Fruit fly (Drosophila melanogaster) whole organism, embryonic: ENCODE data around the gene CG14142.

Experiments used
- Bgb ChIP-seq: fragments of 200-800 bp; sonication (Bioruptor generic); IDR thresholded peaks from 2 replicates; pipeline ENCODE4 v1.3.6; 2022; ENCODE audit warnings: missing biosample characterization, missing genetic modification characterization; ENCODE audit not compliant: partially characterized antibody
- CG10366 ChIP-seq: fragments of 200-800 bp; sonication (Bioruptor generic); IDR thresholded peaks from 2 replicates; pipeline ENCODE4 v1.3.6; 2022; ENCODE audit warnings: missing biosample characterization, missing genetic modification characterization
- CG11560 ChIP-seq: fragments of 200-800 bp; sonication (Bioruptor generic); IDR thresholded peaks from 3 replicates; pipeline ENCODE4 v1.3.6; 2022; ENCODE audit warnings: missing biosample characterization, missing genetic modification characterization
- CG11696 ChIP-seq: fragments of 200-800 bp; sonication (Bioruptor generic); IDR thresholded peaks from 2 replicates; pipeline ENCODE4 v1.3.6; 2022; ENCODE audit warnings: missing biosample characterization, missing genetic modification characterization
- CG14860 ChIP-seq: fragments of 200-800 bp; sonication (Bioruptor generic); IDR thresholded peaks from 3 replicates; pipeline ENCODE4 v1.3.6; 2022; ENCODE audit warnings: missing biosample characterization, missing genetic modification characterization; ENCODE audit not compliant: partially characterized antibody
- CG16779 ChIP-seq: fragments of 200-800 bp; sonication (Bioruptor generic); IDR thresholded peaks from 2 replicates; pipeline ENCODE4 v1.3.6; 2022; ENCODE audit warnings: missing biosample characterization, missing genetic modification characterization
- CG17612 ChIP-seq: fragments of 200-800 bp; sonication (Bioruptor generic); IDR thresholded peaks from 2 replicates; pipeline ENCODE4 v1.3.6; 2022; ENCODE audit warnings: missing biosample characterization, missing genetic modification characterization
- CG4360 ChIP-seq: fragments of 200-800 bp; sonication (Bioruptor generic); IDR thresholded peaks from 2 replicates; pipeline ENCODE4 v1.3.6; 2022; ENCODE audit warnings: missing biosample characterization, missing genetic modification characterization
- CG4707 ChIP-seq: fragments of 200-800 bp; sonication (Bioruptor generic); optimal IDR thresholded peaks from 2 replicates; lab custom pipeline; 2018; ENCODE audit warnings: missing biosample characterization, mild to moderate bottlenecking, missing genetic modification characterization, moderate library complexity
- CG4854 ChIP-seq: fragments of 200-800 bp; sonication (Bioruptor generic); optimal IDR thresholded peaks from 2 replicates; lab custom pipeline; 2016; ENCODE audit warnings: missing biosample characterization, missing genetic modification characterization, inconsistent platforms
- CG6854 ChIP-seq: fragments of 200-800 bp; sonication (Bioruptor generic); optimal IDR thresholded peaks from 3 replicates; lab custom pipeline; 2017; ENCODE audit warnings: missing biosample characterization, mild to moderate bottlenecking, missing genetic modification characterization
- CG7271 ChIP-seq: fragments of 200-800 bp; sonication (Bioruptor generic); optimal IDR thresholded peaks from 2 replicates; lab custom pipeline; 2018; ENCODE audit warnings: missing biosample characterization, mild to moderate bottlenecking, missing genetic modification characterization, moderate library complexity
- CG7745 ChIP-seq: fragments of 200-800 bp; sonication (Bioruptor generic); optimal IDR thresholded peaks from 2 replicates; lab custom pipeline; 2018; ENCODE audit warnings: missing biosample characterization, mild to moderate bottlenecking, missing genetic modification characterization, moderate library complexity
- CG9215 ChIP-seq: fragments of 200-800 bp; sonication (Bioruptor generic); IDR thresholded peaks from 2 replicates; pipeline ENCODE4 v1.3.6; 2022; ENCODE audit warnings: missing biosample characterization, missing genetic modification characterization
- CTCF ChIP-seq: fragments of 200-800 bp; sonication (Bioruptor generic); optimal IDR thresholded peaks from 2 replicates; lab custom pipeline; 2017; ENCODE audit warnings: missing biosample characterization, mild to moderate bottlenecking, missing genetic modification characterization, moderate library complexity
- Ets65A ChIP-seq: fragments of 200-800 bp; sonication (Bioruptor generic); peaks from one replicate; lab custom pipeline; 2016; ENCODE audit warnings: missing biosample characterization, missing genetic modification characterization
- Kr ChIP-seq: fragments of 200-800 bp; sonication (Bioruptor generic); optimal IDR thresholded peaks from 2 replicates; lab custom pipeline; 2017; ENCODE audit warnings: missing biosample characterization, mild to moderate bottlenecking, missing genetic modification characterization
- Med ChIP-seq: fragments of 200-800 bp; sonication (Bioruptor generic); peaks from one replicate; lab custom pipeline; 2016; ENCODE audit warnings: missing biosample characterization, missing genetic modification characterization, mild to moderate bottlenecking, inconsistent platforms, moderate library complexity
- Nf-YB ChIP-seq: fragments of 200-800 bp; sonication (Bioruptor generic); optimal IDR thresholded peaks from 3 replicates; lab custom pipeline; 2019; ENCODE audit warnings: missing biosample characterization, mild to moderate bottlenecking, missing genetic modification characterization, moderate library complexity
- Oaz ChIP-seq: fragments of 200-800 bp; sonication (Bioruptor generic); IDR thresholded peaks from 2 replicates; pipeline ENCODE4 v1.3.6; 2022; ENCODE audit warnings: missing biosample characterization, missing genetic modification characterization
- Pdp1 ChIP-seq, 2 experiments: fragments of 200-800 bp; sonication (Bioruptor generic); optimal IDR thresholded peaks; 3 replicates each; lab custom pipeline; 2016; ENCODE audit warnings: missing biosample characterization in 2 of 2, missing genetic modification characterization in 2 of 2, mild to moderate bottlenecking in 1 of 2, moderate library complexity in 1 of 2
- Ptx1 ChIP-seq: fragments of 200-800 bp; sonication (Bioruptor generic); IDR thresholded peaks from 2 replicates; pipeline ENCODE4 v1.3.6; 2022; ENCODE audit warnings: missing biosample characterization, missing genetic modification characterization
- Rx ChIP-seq: fragments of 200-800 bp; sonication (Bioruptor generic); IDR thresholded peaks from 2 replicates; pipeline ENCODE4 v1.3.6; 2022; ENCODE audit warnings: missing biosample characterization, missing genetic modification characterization
- amos ChIP-seq: fragments of 200-800 bp; sonication (Bioruptor generic); IDR thresholded peaks from 2 replicates; pipeline ENCODE4 v1.3.6; 2022; ENCODE audit warnings: missing biosample characterization, missing genetic modification characterization; ENCODE audit not compliant: partially characterized antibody
- caup ChIP-seq: fragments of 200-800 bp; sonication (Bioruptor generic); optimal IDR thresholded peaks from 3 replicates; lab custom pipeline; 2017; ENCODE audit warnings: missing biosample characterization, mild to moderate bottlenecking, missing genetic modification characterization, moderate library complexity; ENCODE audit not compliant: severe bottlenecking
- cg ChIP-seq: fragments of 200-800 bp; sonication (Bioruptor generic); optimal IDR thresholded peaks from 3 replicates; lab custom pipeline; 2019; ENCODE audit warnings: missing biosample characterization, mild to moderate bottlenecking, missing genetic modification characterization, moderate library complexity
- crol ChIP-seq: fragments of 200-800 bp; sonication (Bioruptor generic); IDR thresholded peaks from 2 replicates; pipeline ENCODE4 v1.3.6; 2022; ENCODE audit warnings: missing biosample characterization, missing genetic modification characterization
- gem ChIP-seq: fragments of 200-800 bp; sonication (Bioruptor generic); optimal IDR thresholded peaks from 2 replicates; lab custom pipeline; 2019; ENCODE audit warnings: missing biosample characterization, mild to moderate bottlenecking, missing genetic modification characterization, moderate library complexity
- kay ChIP-seq: fragments of 200-800 bp; sonication (Bioruptor generic); optimal IDR thresholded peaks from 2 replicates; lab custom pipeline; 2016; ENCODE audit warnings: missing biosample characterization, missing genetic modification characterization
- lov ChIP-seq, 2 experiments: fragments of 200-800 bp in 1 of 2; fragments of >200 bp in 1 of 2; sonication (Bioruptor generic) in 1 of 2; IDR thresholded peaks in 1 of 2; optimal IDR thresholded peaks in 1 of 2; 2 replicates in 1 of 2; 3 replicates in 1 of 2; pipeline versions ENCODE4 v1.3.6 to Lab custom; 2017 to 2022; ENCODE audit warnings: missing biosample characterization in 1 of 2, missing genetic modification characterization in 1 of 2
- pita ChIP-seq: fragments of 200-800 bp; sonication (Bioruptor generic); optimal IDR thresholded peaks from 2 replicates; lab custom pipeline; 2017; ENCODE audit warnings: missing biosample characterization, mild to moderate bottlenecking, missing genetic modification characterization
- psq ChIP-seq: fragments of 200-800 bp; sonication (Bioruptor generic); optimal IDR thresholded peaks from 2 replicates; lab custom pipeline; 2017; ENCODE audit warnings: missing biosample characterization, missing genetic modification characterization
- ranshi ChIP-seq: fragments of 200-800 bp; sonication (Bioruptor generic); IDR thresholded peaks from 2 replicates; pipeline ENCODE4 v1.3.6; 2022; ENCODE audit warnings: missing biosample characterization, missing genetic modification characterization
- sens ChIP-seq: fragments of 200-800 bp; sonication (Bioruptor generic); peaks from one replicate; lab custom pipeline; 2016; ENCODE audit warnings: missing biosample characterization, missing genetic modification characterization
- sens-2 ChIP-seq: fragments of 200-800 bp; sonication (Bioruptor generic); IDR thresholded peaks from 2 replicates; pipeline ENCODE4 v1.3.6; 2022; ENCODE audit warnings: missing biosample characterization, missing genetic modification characterization
- sim ChIP-seq: fragments of 200-800 bp; sonication (Bioruptor generic); IDR thresholded peaks from 2 replicates; pipeline ENCODE4 v1.3.6; 2022; ENCODE audit warnings: missing biosample characterization, missing genetic modification characterization
- stwl ChIP-seq: fragments of 200-800 bp; sonication (Bioruptor generic); optimal IDR thresholded peaks from 3 replicates; lab custom pipeline; 2018; ENCODE audit warnings: missing biosample characterization, mild to moderate bottlenecking, missing genetic modification characterization, moderate library complexity
- zen ChIP-seq: fragments of 200-800 bp; sonication (Bioruptor generic); optimal IDR thresholded peaks from 3 replicates; lab custom pipeline; 2018; ENCODE audit warnings: missing biosample characterization, mild to moderate bottlenecking, missing genetic modification characterization, moderate library complexity

The CG14142 gene

DNA sequence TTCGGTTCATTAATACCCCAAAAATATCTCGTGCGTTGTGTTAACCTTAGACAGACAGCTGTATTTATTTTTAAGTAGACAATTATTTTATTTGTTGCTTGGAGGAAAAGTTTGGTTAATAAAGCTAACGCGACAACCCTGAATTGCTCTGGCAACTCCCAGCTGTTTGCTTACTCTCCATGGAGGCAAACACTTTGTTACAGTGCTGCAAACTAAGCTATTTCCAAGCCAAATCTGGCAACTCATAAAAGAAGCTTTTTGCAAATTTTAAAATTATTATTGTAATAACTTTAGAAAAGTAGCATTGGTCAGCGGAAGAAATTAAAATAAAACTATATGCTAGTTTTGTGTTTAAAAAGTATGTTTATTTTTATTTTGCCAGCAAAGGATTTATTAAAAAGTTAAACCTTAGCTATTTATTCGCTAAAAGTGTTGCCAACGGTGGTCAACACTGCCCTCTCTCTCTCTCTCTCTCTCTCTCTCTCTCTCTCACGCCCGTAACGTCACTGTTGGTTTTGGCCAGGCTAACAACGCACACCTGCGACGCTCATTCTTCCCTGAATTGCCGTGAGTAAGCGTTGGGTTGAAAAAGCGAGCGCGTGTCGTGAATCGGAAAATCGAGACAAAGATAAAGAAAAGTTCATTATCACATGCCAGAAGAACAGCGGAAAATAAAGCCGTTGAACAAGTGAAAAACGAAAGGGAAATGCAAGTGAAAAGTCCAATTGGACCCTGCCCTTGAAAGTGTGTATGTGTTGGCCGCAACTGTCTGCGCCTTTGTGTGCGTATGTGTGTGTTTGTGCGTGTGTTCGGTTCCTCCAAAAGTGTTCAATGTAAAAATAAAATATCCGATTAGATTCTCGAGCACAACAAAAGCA, 42.2 kb downstream of the CG14142 start (continued):
- TF ChIP-seq Kr (GFP tag; lab: Kevin White, UChicago): no peak
- TF ChIP-seq cg (GFP tag; lab: Kevin White, UChicago): peak; percentile 80
- peak; percentile 38; the same call in 1 of the 2 replicates for TF ChIP-seq crol (GFP tag; lab: Robert Waterston, UW)
- TF ChIP-seq CG4360 (GFP tag; lab: Robert Waterston, UW): peak; percentile 68
- TF ChIP-seq Rx (GFP tag; lab: Robert Waterston, UW): peak; percentile 90
- peak; percentile 93 for TF ChIP-seq caup (GFP tag; lab: Kevin White, UChicago)
- peak; percentile 79 for TF ChIP-seq CG11560 (tag; lab: Robert Waterston, UW)
- TF ChIP-seq CG10366: peak; percentile 83
- no peak for TF ChIP-seq lov (optimal IDR thresholded peaks at IDR 0.05; lab: Kevin White, UChicago)
- TF ChIP-seq lov (GFP tag; IDR thresholded peaks at IDR 0.05; lab: Robert Waterston, UW): peak; percentile 87
- TF ChIP-seq, all 482 proteins: peak for 427

DNA sequence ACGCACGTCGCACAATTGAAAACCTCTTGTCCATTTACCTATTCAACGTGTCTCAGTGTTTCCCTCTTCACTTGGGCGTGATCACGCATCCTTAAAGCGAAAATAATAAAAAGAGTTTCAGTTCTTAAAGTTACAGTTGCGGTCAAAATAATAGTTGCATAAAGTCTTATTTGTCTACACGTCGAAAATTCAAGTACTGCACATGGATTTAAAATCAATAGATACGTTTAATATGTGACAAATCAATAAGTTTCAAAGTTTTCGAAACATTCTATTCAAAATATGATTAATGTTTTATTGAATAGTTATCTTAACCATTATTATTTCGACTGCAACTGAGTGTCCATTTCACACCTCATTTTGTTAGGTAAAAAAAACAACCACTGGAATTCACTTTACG, 42.9 kb downstream of the CG14142 start:
- TF ChIP-seq sens (GFP tag; lab: Kevin White, UChicago) (peak; percentile 51), Ptx1 (GFP tag; lab: Robert Waterston, UW) (no peak), gem (peak; percentile 17), CG11696 (GFP tag; lab: Robert Waterston, UW) (peak; percentile 67), Oaz (GFP tag; lab: Robert Waterston, UW) (no peak), sens-2 (no peak)

DNA sequence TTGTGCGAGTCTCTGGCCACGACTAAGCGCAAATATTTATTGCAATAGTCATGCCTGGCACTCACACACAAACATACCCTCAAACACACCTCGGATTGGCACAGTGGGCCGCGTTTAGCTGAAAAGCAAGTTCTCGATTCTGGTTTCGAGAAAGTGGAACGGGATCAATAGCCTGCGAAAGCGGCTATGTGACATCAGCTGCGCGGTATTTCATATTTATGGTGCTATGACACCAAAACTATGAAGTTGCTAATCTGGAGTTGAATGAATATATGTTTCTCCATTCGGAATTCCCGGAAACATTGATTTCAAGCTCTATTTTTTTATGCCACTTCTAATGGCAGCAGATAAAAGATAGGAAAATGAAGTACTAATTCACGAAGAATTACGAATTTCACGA, 44.6 kb downstream of the CG14142 start:
- TF ChIP-seq sens (GFP tag; lab: Kevin White, UChicago) (peak; percentile 75), CG16779 (GFP tag; lab: Robert Waterston, UW) (0 out of 2 replicates have a peak, but pooled peaks have one; percentile 39), CG4707 (GFP tag; lab: Kevin White, UChicago) (peak; percentile 41), kay (GFP tag; lab: Kevin White, UChicago) (no peak), Med (GFP tag; lab: Kevin White, UChicago) (peak; percentile 65), Ets65A (GFP tag; lab: Kevin White, UChicago) (peak; percentile 45), psq (GFP tag; lab: Kevin White, UChicago) (no peak), Nf-YB (no peak)

DNA sequence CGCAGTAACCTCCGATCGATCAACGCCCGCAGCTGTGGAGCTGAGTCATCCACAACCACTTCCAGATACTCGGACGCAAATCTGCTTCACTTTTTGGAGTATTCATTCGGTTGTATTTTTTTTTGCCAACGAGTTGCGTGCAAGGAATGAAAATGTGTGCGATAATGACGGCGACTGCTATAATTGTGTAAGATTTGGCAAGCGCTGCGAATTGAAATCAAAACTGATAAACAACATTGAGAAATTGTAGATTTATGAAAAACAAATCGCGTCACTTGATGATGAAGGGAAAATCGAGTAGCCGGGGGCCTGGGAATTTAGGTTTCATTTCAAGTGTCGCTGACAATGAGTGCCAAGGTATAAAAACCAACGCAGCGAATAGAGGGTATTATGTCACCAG, 45.6 kb downstream of the CG14142 start:
- TF ChIP-seq sim: no peak
- TF ChIP-seq ranshi (GFP tag; lab: Robert Waterston, UW): no peak
- peak in 1 of 2 experiments; percentile 19 for TF ChIP-seq Pdp1 (GFP tag; optimal IDR thresholded peaks at IDR 0.05; lab: Kevin White, UChicago)

DNA sequence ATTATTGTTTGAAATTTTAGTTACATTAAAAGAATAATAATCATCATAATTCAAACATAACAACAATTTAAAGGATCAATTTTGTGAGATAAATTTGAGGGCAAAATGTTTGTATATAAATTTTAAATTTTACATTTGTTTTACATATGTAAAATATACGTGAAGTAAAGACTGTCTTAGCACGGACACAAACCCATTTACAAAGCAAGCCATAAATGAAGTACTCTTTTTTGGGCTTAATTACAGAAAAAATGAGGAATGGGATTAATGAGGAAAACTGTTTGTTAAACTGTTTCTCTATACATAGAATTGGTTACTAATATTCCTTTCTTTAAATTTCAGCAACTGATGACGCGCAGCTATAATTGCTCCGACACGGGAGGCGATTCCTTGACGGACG, 51.3 kb downstream of the CG14142 start:
- TF ChIP-seq pita: peak; percentile 43
- no peak for TF ChIP-seq CG9215 (GFP tag; lab: Robert Waterston, UW)
- TF ChIP-seq Bgb: peak; percentile 48
- TF ChIP-seq CG7271 (tag; lab: Kevin White, UChicago): no peak
- peak; percentile 68 for TF ChIP-seq CTCF
- TF ChIP-seq CG17612: no peak
- TF ChIP-seq CG7745: peak; percentile 100
- TF ChIP-seq CG6854: no peak
- no peak for TF ChIP-seq CG4854
- peak; percentile 50; the same call in 1 of the 2 replicates for TF ChIP-seq amos (GFP tag; lab: Robert Waterston, UW)
- TF ChIP-seq CG14860: peak; percentile 42; the same call in 1 of the 3 replicates
- TF ChIP-seq stwl (tag; lab: Kevin White, UChicago): peak; percentile 38
- peak; percentile 25 for TF ChIP-seq zen
